Worm (Caenorhabditis elegans) whole organism, L3 larva: ENCODE results near the gene nuo-5.

Experiments used
- aly-2 ChIP-seq: fragments of 150-350 bp; optimal IDR thresholded peaks from 2 replicates; lab custom pipeline; 2014; ENCODE audit warnings: missing biosample characterization, missing genetic modification characterization
- ceh-82 ChIP-seq: fragments of 150-350 bp; optimal IDR thresholded peaks from 2 replicates; lab custom pipeline; 2014; ENCODE audit warnings: missing biosample characterization, missing genetic modification characterization
- ceh-9 ChIP-seq: sonication (generic microtip); optimal IDR thresholded peaks from 2 replicates; lab custom pipeline; 2018; ENCODE audit warnings: missing biosample characterization, missing genetic modification characterization
- elt-3 ChIP-seq, 3 experiments: fragments of 150-350 bp in 1 of 3; sonication (generic microtip) in 2 of 3; optimal IDR thresholded peaks; 2 replicates in 2 of 3; 4 replicates in 1 of 3; lab custom pipeline; 2014 to 2017; ENCODE audit warnings: missing biosample characterization in 3 of 3, missing genetic modification characterization in 3 of 3
- fos-1 ChIP-seq: fragments of 150-350 bp; optimal IDR thresholded peaks from 2 replicates; lab custom pipeline; 2014; ENCODE audit warnings: missing biosample characterization, missing genetic modification characterization
- lin-15B ChIP-seq: fragments of 150-350 bp; optimal IDR thresholded peaks from 2 replicates; lab custom pipeline; 2014; ENCODE audit warnings: missing biosample characterization, missing genetic modification characterization
- nhr-25 ChIP-seq: sonication (generic microtip); optimal IDR thresholded peaks from 2 replicates; lab custom pipeline; 2017; ENCODE audit warnings: missing biosample characterization, missing genetic modification characterization
- sea-2 ChIP-seq: fragments of 150-350 bp; sonication (generic microtip); optimal IDR thresholded peaks from 4 replicates; lab custom pipeline; 2014; ENCODE audit warnings: missing biosample characterization, missing genetic modification reagents, missing genetic modification characterization
- unc-62 ChIP-seq: fragments of 150-350 bp; sonication (generic microtip); optimal IDR thresholded peaks from 4 replicates; lab custom pipeline; 2014; ENCODE audit warnings: missing biosample characterization, missing genetic modification reagents, missing genetic modification characterization

- TF ChIP-seq unc-62 (GFP tag; lab: Kevin White, UChicago) (no peak), elt-3 (tag; optimal IDR thresholded peaks at IDR 0.05; lab: Kevin White, UChicago) (no peak), aly-2 (tag; lab: Kevin White, UChicago) (no peak), nhr-25 (tag; lab: Kevin White, UChicago) (no peak), sea-2 (GFP tag; lab: Kevin White, UChicago) (no peak), fos-1 (tag; lab: Kevin White, UChicago) (no peak), ceh-82 (tag; lab: Kevin White, UChicago) (no peak), lin-15B (tag; lab: Kevin White, UChicago) (no peak), ceh-9 (tag; lab: Kevin White, UChicago) (no peak)
These were observed 10.2 kb upstream of the nuo-5 start for ce11 chrV:2688562-2688961.
